Worm (Caenorhabditis elegans) whole organism, mixed stage, embryonic: Measurements from ENCODE around the gene lin-5.

Experiments used
- bed-3 ChIP-seq: fragments of 200-800 bp; sonication (Bioruptor generic); optimal IDR thresholded peaks from 3 replicates; lab custom pipeline; 2018; ENCODE audit warnings: mild to moderate bottlenecking, missing genetic modification characterization, moderate library complexity, missing compliant biosample characterization
- blmp-1 ChIP-seq: fragments of 150-350 bp; optimal IDR thresholded peaks from 2 replicates; lab custom pipeline; 2014; ENCODE audit warnings: missing biosample characterization, missing genetic modification characterization
- ceh-39 ChIP-seq: fragments of 150-350 bp; optimal IDR thresholded peaks from 2 replicates; lab custom pipeline; 2014; ENCODE audit warnings: missing biosample characterization, missing genetic modification characterization
- ceh-43 ChIP-seq: fragments of 200-800 bp; sonication (Bioruptor generic); optimal IDR thresholded peaks from 2 replicates; lab custom pipeline; 2018; ENCODE audit warnings: mild to moderate bottlenecking, missing genetic modification characterization, moderate library complexity, missing compliant biosample characterization
- ceh-83 ChIP-seq: fragments of 200-800 bp; sonication (Bioruptor generic); optimal IDR thresholded peaks from 2 replicates; lab custom pipeline; 2018; ENCODE audit warnings: mild to moderate bottlenecking, missing genetic modification characterization, missing compliant biosample characterization
- ces-1 ChIP-seq: fragments of 150-350 bp; optimal IDR thresholded peaks from 2 replicates; lab custom pipeline; 2014; ENCODE audit warnings: missing biosample characterization, missing genetic modification reagents, missing genetic modification characterization
- cnd-1 ChIP-seq: fragments of 200-800 bp; sonication (Bioruptor generic); optimal IDR thresholded peaks from 2 replicates; lab custom pipeline; 2018; ENCODE audit warnings: mild to moderate bottlenecking, missing genetic modification characterization, missing compliant biosample characterization
- drap-1 ChIP-seq: fragments of 200-800 bp; sonication (Bioruptor generic); optimal IDR thresholded peaks from 3 replicates; lab custom pipeline; 2018; ENCODE audit warnings: mild to moderate bottlenecking, missing genetic modification characterization, missing compliant biosample characterization
- elt-1 ChIP-seq: sonication (generic microtip); optimal IDR thresholded peaks from 2 replicates; lab custom pipeline; 2017; ENCODE audit warnings: missing genetic modification characterization, mild to moderate bottlenecking, missing compliant biosample characterization, antibody characterized with exemption, moderate library complexity, borderline replicate concordance; ENCODE audit not compliant: insufficient read depth
- elt-3 ChIP-seq: fragments of 150-350 bp; optimal IDR thresholded peaks from 2 replicates; lab custom pipeline; 2014; ENCODE audit warnings: missing biosample characterization, missing genetic modification characterization
- flh-1 ChIP-seq: fragments of 200-800 bp; sonication (Bioruptor generic); optimal IDR thresholded peaks from 2 replicates; lab custom pipeline; 2018; ENCODE audit warnings: mild to moderate bottlenecking, missing genetic modification characterization, moderate library complexity, missing compliant biosample characterization
- ham-2 ChIP-seq: fragments of 200-800 bp; sonication (Bioruptor generic); optimal IDR thresholded peaks from 2 replicates; lab custom pipeline; 2018; ENCODE audit warnings: mild to moderate bottlenecking, missing genetic modification characterization, missing compliant biosample characterization
- hlh-1 ChIP-seq: fragments of 150-350 bp; optimal IDR thresholded peaks from 2 replicates; lab custom pipeline; 2014; ENCODE audit warnings: missing biosample characterization, missing genetic modification reagents, missing genetic modification characterization
- lin-13 ChIP-seq: fragments of 150-350 bp; optimal IDR thresholded peaks from 2 replicates; lab custom pipeline; 2014; ENCODE audit warnings: missing biosample characterization, missing genetic modification characterization
- lin-32 ChIP-seq: fragments of 200-800 bp; sonication (Bioruptor generic); optimal IDR thresholded peaks from 2 replicates; lab custom pipeline; 2018; ENCODE audit warnings: mild to moderate bottlenecking, missing genetic modification characterization, missing compliant biosample characterization
- lsy-2 ChIP-seq: fragments of 150-350 bp; optimal IDR thresholded peaks from 2 replicates; lab custom pipeline; 2014; ENCODE audit warnings: missing biosample characterization, missing genetic modification characterization
- mab-5 ChIP-seq: fragments of 150-350 bp; optimal IDR thresholded peaks from 2 replicates; lab custom pipeline; 2014; ENCODE audit warnings: missing biosample characterization, missing genetic modification characterization
- mep-1 ChIP-seq: fragments of 150-350 bp; optimal IDR thresholded peaks from 2 replicates; lab custom pipeline; 2017; ENCODE audit warnings: missing biosample characterization, missing genetic modification reagents, missing genetic modification characterization, inconsistent platforms
- mls-2 ChIP-seq: sonication (generic microtip); optimal IDR thresholded peaks from 2 replicates; lab custom pipeline; 2016; ENCODE audit warnings: mild to moderate bottlenecking, missing genetic modification characterization, moderate library complexity, missing compliant biosample characterization
- nhr-2 ChIP-seq: fragments of 150-350 bp; optimal IDR thresholded peaks from 2 replicates; lab custom pipeline; 2014; ENCODE audit warnings: missing biosample characterization, missing genetic modification characterization
- nhr-237 ChIP-seq: fragments of 150-350 bp; optimal IDR thresholded peaks from 2 replicates; lab custom pipeline; 2014; ENCODE audit warnings: missing biosample characterization, missing genetic modification characterization
- nhr-76 ChIP-seq: sonication (generic microtip); optimal IDR thresholded peaks from 2 replicates; lab custom pipeline; 2017; ENCODE audit warnings: missing biosample characterization, missing genetic modification characterization
- pha-4 ChIP-seq: fragments of 150-350 bp; optimal IDR thresholded peaks from 2 replicates; lab custom pipeline; 2018; ENCODE audit warnings: missing biosample characterization, missing genetic modification reagents, missing genetic modification characterization
- snpc-4 ChIP-seq: fragments of 150-350 bp; optimal IDR thresholded peaks from 2 replicates; lab custom pipeline; 2014; ENCODE audit warnings: missing biosample characterization, missing genetic modification characterization
- unc-120 ChIP-seq: sonication (generic microtip); optimal IDR thresholded peaks from 2 replicates; lab custom pipeline; 2017; ENCODE audit warnings: missing genetic modification characterization, missing compliant biosample characterization; ENCODE audit not compliant: poor library complexity, severe bottlenecking
- unc-39 ChIP-seq: fragments of 150-350 bp; optimal IDR thresholded peaks from 2 replicates; lab custom pipeline; 2014; ENCODE audit warnings: missing biosample characterization, missing genetic modification characterization
- unc-62 ChIP-seq: fragments of 150-350 bp; optimal IDR thresholded peaks from 2 replicates; lab custom pipeline; 2014; ENCODE audit warnings: missing biosample characterization, missing genetic modification reagents, missing genetic modification characterization
- zip-8 ChIP-seq: fragments of 150-350 bp; optimal IDR thresholded peaks from 2 replicates; lab custom pipeline; 2014; ENCODE audit warnings: missing biosample characterization, missing genetic modification characterization
- ztf-11 ChIP-seq: fragments of 150-350 bp; optimal IDR thresholded peaks from 2 replicates; lab custom pipeline; 2014; ENCODE audit warnings: missing biosample characterization, missing genetic modification characterization

lin-5 gene

ce11 chrII:7815406-7815805 is 45.0 kb upstream of the lin-5 start:
- TF ChIP-seq zip-8 (tag; lab: Kevin White, UChicago) (peak; percentile 77), ceh-43 (GFP tag; lab: Kevin White, UChicago) (no peak), blmp-1 (tag; lab: Kevin White, UChicago) (no peak), ces-1 (GFP tag; lab: Kevin White, UChicago) (peak; percentile 23), mls-2 (tag; lab: Kevin White, UChicago) (peak; percentile 30), hlh-1 (tag; lab: Kevin White, UChicago) (peak; percentile 96), nhr-2 (tag; lab: Kevin White, UChicago) (peak; percentile 97), lin-32 (GFP tag; lab: Kevin White, UChicago) (peak; percentile 98), cnd-1 (tag; lab: Kevin White, UChicago) (peak; percentile 71), unc-62 (GFP tag; lab: Kevin White, UChicago) (peak; percentile 11), ceh-83 (GFP tag; lab: Kevin White, UChicago) (no peak)

DNA sequence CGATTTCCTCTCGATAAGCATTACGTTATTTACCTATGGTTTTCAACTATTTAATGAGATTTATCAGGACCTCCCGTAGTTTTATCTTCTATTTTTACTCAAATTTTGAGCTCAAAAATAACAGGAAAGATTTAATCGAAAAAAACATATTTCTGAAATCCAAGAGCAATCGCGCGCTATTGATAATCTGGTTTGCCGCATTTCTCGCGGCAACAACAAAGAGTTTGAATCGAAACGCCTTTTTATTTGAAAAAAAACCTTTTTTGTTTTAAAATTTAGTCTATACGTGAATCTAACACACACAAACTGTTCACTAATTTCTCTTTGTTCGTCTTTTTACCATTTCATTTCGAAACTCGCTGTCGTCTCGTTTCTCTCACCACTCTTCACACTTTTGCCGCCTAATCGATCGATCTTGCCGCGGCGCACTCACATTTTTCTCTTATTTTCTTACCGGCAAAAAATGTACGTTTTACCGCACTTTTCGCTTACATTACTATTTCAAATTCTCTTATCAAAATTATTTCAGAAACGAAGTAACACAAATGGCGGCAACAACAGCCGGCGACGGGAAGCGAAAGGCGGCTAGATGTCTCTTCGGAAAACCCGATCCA is 44.1 kb upstream of the lin-5 start, which contains the start of gene cki-2:
cki-2 (plus strand) TSS at position 337 of the 614 bp plus-strand sequence.
- TF ChIP-seq mep-1 (tag; lab: Kevin White, UChicago) (peak; percentile 22), ces-1 (GFP tag; lab: Kevin White, UChicago) (peak; percentile 71), hlh-1 (tag; lab: Kevin White, UChicago) (no peak)

DNA sequence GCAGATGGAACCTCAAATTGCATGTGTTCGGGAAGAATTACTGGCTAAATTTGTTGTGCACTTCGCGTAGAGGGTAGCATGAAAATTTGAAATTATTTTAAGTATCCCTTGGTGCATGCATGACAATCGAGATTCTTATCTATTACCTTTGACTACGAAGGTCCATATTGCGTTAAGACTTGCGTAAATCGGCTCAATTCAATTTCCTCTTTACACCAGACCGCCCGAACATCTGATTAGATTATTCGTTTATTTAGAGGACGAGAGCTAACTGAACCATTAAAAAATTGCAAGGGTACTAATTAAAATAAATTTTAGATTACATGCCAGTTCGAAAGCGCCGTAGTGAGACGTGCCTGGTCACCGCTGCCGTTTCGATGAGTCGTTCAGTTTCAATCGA is 42.8 kb upstream of the lin-5 start:
- TF ChIP-seq mep-1 (tag; lab: Kevin White, UChicago) (no peak), unc-62 (GFP tag; lab: Kevin White, UChicago) (no peak), mab-5 (tag; lab: Kevin White, UChicago) (no peak), ham-2 (GFP tag; lab: Kevin White, UChicago) (no peak), lsy-2 (tag; lab: Kevin White, UChicago) (no peak), cnd-1 (tag; lab: Kevin White, UChicago) (peak; percentile 9), hlh-1 (tag; lab: Kevin White, UChicago) (no peak), flh-1 (GFP tag; lab: Kevin White, UChicago) (no peak), ceh-43 (GFP tag; lab: Kevin White, UChicago) (no peak), ceh-83 (GFP tag; lab: Kevin White, UChicago) (no peak), pha-4 (tag; lab: Kevin White, UChicago) (no peak), nhr-76 (tag; lab: Kevin White, UChicago) (no peak), elt-3 (no peak), nhr-2 (tag; lab: Kevin White, UChicago) (peak; percentile 36), nhr-237 (tag; lab: Kevin White, UChicago) (no peak), lin-32 (GFP tag; lab: Kevin White, UChicago) (no peak), ceh-39 (tag; lab: Kevin White, UChicago) (no peak), ces-1 (GFP tag; lab: Kevin White, UChicago) (peak; percentile 87), snpc-4 (tag; lab: Kevin White, UChicago) (no peak)

DNA sequence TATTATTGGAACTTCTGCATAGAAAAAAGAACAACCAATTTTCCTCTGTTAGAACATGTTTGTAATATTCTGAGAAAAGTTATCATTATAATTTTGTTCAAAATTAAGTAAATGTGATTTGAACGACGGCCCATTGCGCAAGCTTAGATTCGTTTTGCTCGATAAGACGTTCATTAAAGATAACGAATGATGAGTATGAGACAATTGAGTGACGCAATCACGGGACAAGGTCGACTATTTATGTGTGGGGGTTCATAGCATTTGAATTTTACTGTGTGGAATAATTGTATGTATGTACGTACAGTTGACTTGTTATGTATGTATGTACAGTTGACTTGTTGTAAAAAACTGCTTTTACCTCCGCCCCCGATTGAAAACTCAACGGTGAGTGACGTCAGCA is 41.0 kb upstream of the lin-5 start:
- TF ChIP-seq lin-13 (no peak), unc-39 (tag; lab: Kevin White, UChicago) (no peak), ztf-11 (tag; lab: Kevin White, UChicago) (no peak), ham-2 (GFP tag; lab: Kevin White, UChicago) (no peak), zip-8 (tag; lab: Kevin White, UChicago) (peak; percentile 82), nhr-2 (tag; lab: Kevin White, UChicago) (peak; percentile 39), ces-1 (GFP tag; lab: Kevin White, UChicago) (no peak), ceh-83 (GFP tag; lab: Kevin White, UChicago) (no peak), unc-62 (GFP tag; lab: Kevin White, UChicago) (peak; percentile 40), mab-5 (tag; lab: Kevin White, UChicago) (no peak), unc-120 (tag; lab: Kevin White, UChicago) (no peak), snpc-4 (tag; lab: Kevin White, UChicago) (no peak), ceh-39 (tag; lab: Kevin White, UChicago) (no peak), bed-3 (no peak), nhr-76 (tag; lab: Kevin White, UChicago) (no peak), drap-1 (no peak), elt-1 (peak; percentile 79), pha-4 (tag; lab: Kevin White, UChicago) (no peak), mep-1 (tag; lab: Kevin White, UChicago) (no peak), cnd-1 (tag; lab: Kevin White, UChicago) (no peak)
